Worm (Caenorhabditis elegans) whole organism, late embryonic: ENCODE data around the gene emg-1.

ENCODE experiments used
- nfya-1 ChIP-seq: sonication (generic microtip); optimal IDR thresholded peaks from 2 replicates; lab custom pipeline; 2017; ENCODE audit warnings: missing genetic modification characterization, mild to moderate bottlenecking, missing compliant biosample characterization, antibody characterized with exemption, moderate library complexity
- pat-9 ChIP-seq: fragments of 200-800 bp; sonication (Bioruptor generic); optimal IDR thresholded peaks from 2 replicates; lab custom pipeline; 2018; ENCODE audit warnings: mild to moderate bottlenecking, missing genetic modification characterization, moderate library complexity, missing compliant biosample characterization

- TF ChIP-seq pat-9 (tag; lab: Kevin White, UChicago) = no peak
- no peak for TF ChIP-seq nfya-1
Observed at ce11 chrIII:10612333-10612732, 37.0 kb upstream of the emg-1 start, which contains the start of gene Y39A1A.24.
